Fruit fly (Drosophila melanogaster) whole organism, embryonic: ENCODE data around the gene Ubqn.

ENCODE experiments used
- ATbp ChIP-seq: fragments of 200-800 bp; sonication (Bioruptor generic); optimal IDR thresholded peaks from 2 replicates; lab custom pipeline; 2017; ENCODE audit warnings: missing biosample characterization, mild to moderate bottlenecking, missing genetic modification characterization, missing genetic modification reagents
- Asciz ChIP-seq: fragments of 200-800 bp; sonication (Bioruptor generic); optimal IDR thresholded peaks from 2 replicates; lab custom pipeline; 2017; ENCODE audit warnings: missing biosample characterization, mild to moderate bottlenecking, missing genetic modification characterization, missing genetic modification reagents
- Bgb ChIP-seq: fragments of 200-800 bp; sonication (Bioruptor generic); IDR thresholded peaks from 2 replicates; pipeline ENCODE4 v1.3.6; 2022; ENCODE audit warnings: missing biosample characterization, missing genetic modification characterization; ENCODE audit not compliant: partially characterized antibody
- C15 ChIP-seq: fragments of 200-800 bp; sonication (Bioruptor generic); IDR thresholded peaks from 3 replicates; pipeline ENCODE4 v1.3.6; 2022; ENCODE audit warnings: missing biosample characterization, missing genetic modification characterization
- CG11247 ChIP-seq: fragments of 200-800 bp; sonication (Bioruptor generic); IDR thresholded peaks from 2 replicates; pipeline ENCODE4 v1.3.6; 2022; ENCODE audit warnings: missing biosample characterization, missing genetic modification characterization
- CG13424 ChIP-seq: fragments of 200-800 bp; sonication (Bioruptor generic); optimal IDR thresholded peaks from 2 replicates; lab custom pipeline; 2019; ENCODE audit warnings: missing biosample characterization, mild to moderate bottlenecking, missing genetic modification characterization, moderate library complexity
- CG1647 ChIP-seq: fragments of 200-800 bp; sonication (Bioruptor generic); optimal IDR thresholded peaks from 3 replicates; lab custom pipeline; 2016; ENCODE audit warnings: missing biosample characterization, missing genetic modification characterization
- CG17912 ChIP-seq: fragments of 200-800 bp; sonication (Bioruptor generic); optimal IDR thresholded peaks from 2 replicates; lab custom pipeline; 2018; ENCODE audit warnings: missing biosample characterization, mild to moderate bottlenecking, missing genetic modification characterization
- CG1792 ChIP-seq: fragments of 200-800 bp; sonication (Bioruptor generic); optimal IDR thresholded peaks from 2 replicates; lab custom pipeline; 2016; ENCODE audit warnings: missing biosample characterization, missing genetic modification characterization
- CG2199 ChIP-seq: fragments of 200-800 bp; sonication (Bioruptor generic); IDR thresholded peaks from 3 replicates; pipeline ENCODE4 v1.3.6; 2022; ENCODE audit warnings: missing biosample characterization, missing genetic modification characterization
- CG2889 ChIP-seq: fragments of 200-800 bp; sonication (Bioruptor generic); IDR thresholded peaks from 3 replicates; pipeline ENCODE4 v1.3.6; 2022; ENCODE audit warnings: missing biosample characterization, missing genetic modification characterization
- CG34376 ChIP-seq: fragments of 200-800 bp; sonication (Bioruptor generic); optimal IDR thresholded peaks from 2 replicates; lab custom pipeline; 2018; ENCODE audit warnings: missing biosample characterization, mild to moderate bottlenecking, missing genetic modification characterization
- CG34422 ChIP-seq: fragments of 200-800 bp; sonication (Bioruptor generic); IDR thresholded peaks from 3 replicates; pipeline ENCODE4 v1.3.6; 2022; ENCODE audit warnings: missing biosample characterization, missing genetic modification characterization
- CG4404 ChIP-seq: fragments of 200-800 bp; sonication (Bioruptor generic); IDR thresholded peaks from 2 replicates; pipeline ENCODE4 v1.3.6; 2022; ENCODE audit warnings: missing biosample characterization, missing genetic modification characterization
- CG6175 ChIP-seq: fragments of 200-800 bp; sonication (Bioruptor generic); IDR thresholded peaks from 3 replicates; pipeline ENCODE4 v1.3.6; 2022; ENCODE audit warnings: missing biosample characterization, missing genetic modification characterization
- CG6683 ChIP-seq: fragments of 200-800 bp; sonication (Bioruptor generic); optimal IDR thresholded peaks from 2 replicates; lab custom pipeline; 2017; ENCODE audit warnings: missing biosample characterization, mild to moderate bottlenecking, missing genetic modification characterization, missing genetic modification reagents
- CG6813 ChIP-seq: fragments of 200-800 bp; sonication (Bioruptor generic); optimal IDR thresholded peaks from 2 replicates; lab custom pipeline; 2017; ENCODE audit warnings: missing biosample characterization, missing genetic modification characterization, mild to moderate bottlenecking, moderate library complexity, missing genetic modification reagents
- CG7271 ChIP-seq: fragments of 200-800 bp; sonication (Bioruptor generic); optimal IDR thresholded peaks from 2 replicates; lab custom pipeline; 2018; ENCODE audit warnings: missing biosample characterization, mild to moderate bottlenecking, missing genetic modification characterization, moderate library complexity
- CG7786 ChIP-seq: fragments of 200-800 bp; sonication (Bioruptor generic); optimal IDR thresholded peaks from 2 replicates; lab custom pipeline; 2016; ENCODE audit warnings: missing biosample characterization, missing genetic modification characterization
- CG7928 ChIP-seq: fragments of 200-800 bp; sonication (Bioruptor generic); optimal IDR thresholded peaks from 2 replicates; lab custom pipeline; 2017; ENCODE audit warnings: missing biosample characterization, mild to moderate bottlenecking, missing genetic modification characterization
- CG8924 ChIP-seq: fragments of 200-800 bp; optimal IDR thresholded peaks from 3 replicates; lab custom pipeline; 2019; ENCODE audit warnings: missing biosample characterization, mild to moderate bottlenecking, missing genetic modification characterization, moderate library complexity
- CG9727 ChIP-seq: fragments of 200-800 bp; sonication (Bioruptor generic); optimal IDR thresholded peaks from 3 replicates; lab custom pipeline; 2017; ENCODE audit warnings: missing biosample characterization, mild to moderate bottlenecking, missing genetic modification characterization
- CrebB ChIP-seq: fragments of 200-800 bp; sonication (Bioruptor generic); optimal IDR thresholded peaks from 3 replicates; lab custom pipeline; 2018; ENCODE audit warnings: missing biosample characterization, mild to moderate bottlenecking, missing genetic modification characterization
- Dbx ChIP-seq: fragments of 200-800 bp; sonication (Bioruptor generic); IDR thresholded peaks from 3 replicates; pipeline ENCODE4 v1.3.6; 2022; ENCODE audit warnings: missing biosample characterization, missing genetic modification characterization
- Dfd ChIP-seq, 2 experiments: fragments of >200 bp; optimal IDR thresholded peaks; 2 replicates each; lab custom pipeline; 2017; ENCODE audit warnings: missing biosample characterization in 2 of 2, missing genetic modification characterization in 2 of 2
- Doc2 ChIP-seq: fragments of 200-800 bp; sonication (Bioruptor generic); IDR thresholded peaks from 2 replicates; pipeline ENCODE4 v1.3.6; 2022; ENCODE audit warnings: missing biosample characterization, missing genetic modification characterization
- Doc3 ChIP-seq: fragments of 200-800 bp; sonication (Bioruptor generic); IDR thresholded peaks from 3 replicates; pipeline ENCODE4 v1.3.6; 2022; ENCODE audit warnings: missing biosample characterization, missing genetic modification characterization; ENCODE audit not compliant: partially characterized antibody
- Dref ChIP-seq: fragments of 200-800 bp; sonication (Bioruptor generic); IDR thresholded peaks from 2 replicates; pipeline ENCODE4 v1.3.6; 2022; ENCODE audit warnings: missing biosample characterization, missing genetic modification characterization
- Ets97D ChIP-seq: fragments of 200-800 bp; sonication (Bioruptor generic); optimal IDR thresholded peaks from 3 replicates; lab custom pipeline; 2016; ENCODE audit warnings: missing biosample characterization, missing genetic modification characterization
- MESR4 ChIP-seq: fragments of 200-800 bp; sonication (Bioruptor generic); optimal IDR thresholded peaks from 2 replicates; lab custom pipeline; 2018; ENCODE audit warnings: missing biosample characterization, mild to moderate bottlenecking, missing genetic modification characterization, moderate library complexity
- PHDP ChIP-seq: fragments of 200-800 bp; sonication (Bioruptor generic); optimal IDR thresholded peaks from 3 replicates; lab custom pipeline; 2018; ENCODE audit warnings: missing biosample characterization, mild to moderate bottlenecking, missing genetic modification characterization, moderate library complexity
- Sry-β ChIP-seq: fragments of 200-800 bp; sonication (Bioruptor generic); optimal IDR thresholded peaks from 2 replicates; lab custom pipeline; 2018; ENCODE audit warnings: missing biosample characterization, mild to moderate bottlenecking, missing genetic modification characterization, moderate library complexity
- Trl ChIP-seq, 3 experiments: fragments of >200 bp in 2 of 3; fragments of 200-800 bp in 1 of 3; sonication (Bioruptor generic) in 1 of 3; optimal IDR thresholded peaks; 2 replicates in 1 of 3; 3 replicates in 2 of 3; lab custom pipeline; 2016 to 2017; ENCODE audit warnings: missing biosample characterization in 1 of 3, missing genetic modification characterization in 1 of 3
- Vsx1 ChIP-seq: fragments of 200-800 bp; sonication (Bioruptor generic); optimal IDR thresholded peaks from 2 replicates; lab custom pipeline; 2017; ENCODE audit warnings: missing biosample characterization, mild to moderate bottlenecking, missing genetic modification characterization, missing genetic modification reagents
- Xbp1 ChIP-seq: fragments of 200-800 bp; sonication (Bioruptor generic); optimal IDR thresholded peaks from 3 replicates; lab custom pipeline; 2016; ENCODE audit warnings: missing biosample characterization, mild to moderate bottlenecking, missing genetic modification characterization
- abd-A ChIP-seq: fragments of 200-800 bp; sonication (Bioruptor generic); optimal IDR thresholded peaks from 3 replicates; lab custom pipeline; 2019; ENCODE audit warnings: missing biosample characterization, mild to moderate bottlenecking, missing genetic modification characterization, moderate library complexity
- cad ChIP-seq: fragments of >200 bp; optimal IDR thresholded peaks from 2 replicates; lab custom pipeline; 2017; ENCODE audit warnings: missing biosample characterization, missing genetic modification characterization
- chinmo ChIP-seq: fragments of 200-800 bp; sonication (Bioruptor generic); IDR thresholded peaks from 4 replicates; pipeline ENCODE4 v1.3.6; 2022; ENCODE audit warnings: missing biosample characterization, missing genetic modification characterization; ENCODE audit not compliant: partially characterized antibody
- chn ChIP-seq: fragments of 200-800 bp; sonication (Bioruptor generic); optimal IDR thresholded peaks from 2 replicates; lab custom pipeline; 2016; ENCODE audit warnings: missing biosample characterization, missing genetic modification characterization
- croc ChIP-seq: fragments of 200-800 bp; sonication (Bioruptor generic); conservative IDR thresholded peaks from 3 replicates; pipeline ENCODE4 v1.3.6; 2022; ENCODE audit warnings: missing biosample characterization, missing genetic modification characterization
- da ChIP-seq: fragments of 200-800 bp; sonication (Bioruptor generic); optimal IDR thresholded peaks from 2 replicates; lab custom pipeline; 2016; ENCODE audit warnings: missing biosample characterization, missing genetic modification characterization
- grau ChIP-seq: fragments of 200-800 bp; optimal IDR thresholded peaks from 3 replicates; lab custom pipeline; 2019; ENCODE audit warnings: missing biosample characterization, mild to moderate bottlenecking, missing genetic modification characterization, moderate library complexity
- knrl ChIP-seq: fragments of 200-800 bp; sonication (Bioruptor generic); IDR thresholded peaks from 3 replicates; pipeline ENCODE4 v1.3.6; 2022; ENCODE audit warnings: missing biosample characterization, missing genetic modification characterization; ENCODE audit not compliant: partially characterized antibody
- pita ChIP-seq: fragments of 200-800 bp; sonication (Bioruptor generic); optimal IDR thresholded peaks from 2 replicates; lab custom pipeline; 2017; ENCODE audit warnings: missing biosample characterization, mild to moderate bottlenecking, missing genetic modification characterization
- psq ChIP-seq: fragments of 200-800 bp; sonication (Bioruptor generic); optimal IDR thresholded peaks from 2 replicates; lab custom pipeline; 2017; ENCODE audit warnings: missing biosample characterization, missing genetic modification characterization
- pum ChIP-seq: fragments of 200-800 bp; sonication (Bioruptor generic); optimal IDR thresholded peaks from 2 replicates; lab custom pipeline; 2016; ENCODE audit warnings: missing biosample characterization, missing genetic modification characterization
- sd ChIP-seq: fragments of 200-800 bp; sonication (Bioruptor generic); optimal IDR thresholded peaks from 3 replicates; lab custom pipeline; 2018; ENCODE audit warnings: missing biosample characterization, mild to moderate bottlenecking, missing genetic modification characterization, moderate library complexity
- toy ChIP-seq: fragments of 200-800 bp; sonication (Bioruptor generic); IDR thresholded peaks from 2 replicates; pipeline ENCODE4 v1.3.6; 2022; ENCODE audit warnings: missing biosample characterization, missing genetic modification characterization
- zen ChIP-seq: fragments of 200-800 bp; sonication (Bioruptor generic); optimal IDR thresholded peaks from 3 replicates; lab custom pipeline; 2018; ENCODE audit warnings: missing biosample characterization, mild to moderate bottlenecking, missing genetic modification characterization, moderate library complexity
- zen2 ChIP-seq: fragments of 200-800 bp; sonication (Bioruptor generic); IDR thresholded peaks from 3 replicates; pipeline ENCODE4 v1.3.6; 2022; ENCODE audit warnings: missing biosample characterization, missing genetic modification characterization; ENCODE audit not compliant: partially characterized antibody

The Ubqn gene

DNA sequence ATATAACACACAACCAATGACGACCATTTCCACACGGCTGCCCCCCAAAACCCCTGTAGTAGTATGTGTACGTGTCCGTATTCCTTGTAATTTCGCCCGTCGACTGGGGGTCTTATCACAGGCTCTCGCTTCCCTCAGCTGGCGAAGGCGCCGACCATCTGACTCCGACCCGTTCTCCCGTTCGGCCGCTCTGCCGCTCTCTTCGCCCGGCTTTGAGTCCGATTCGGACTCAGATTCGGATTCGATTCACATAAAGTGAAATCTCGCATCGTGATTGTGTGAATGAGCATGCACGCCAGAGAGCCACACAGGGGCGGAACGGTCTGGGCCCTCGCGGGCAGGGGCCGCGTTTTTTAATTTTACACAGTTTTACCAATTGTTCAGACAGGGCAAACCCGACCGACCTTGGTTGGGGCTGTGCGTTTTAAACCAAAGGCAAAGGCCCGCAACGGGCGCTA lies 17.9 kb upstream of the Ubqn start (continued):
- TF ChIP-seq CG9727 (GFP tag; lab: Kevin White, UChicago) (no peak), PHDP (tag; lab: Kevin White, UChicago) (no peak), chn (GFP tag; lab: Kevin White, UChicago) (no peak), Bgb (GFP tag; lab: Robert Waterston, UW) (peak; percentile 80), pita (GFP tag; lab: Kevin White, UChicago) (no peak), sd (tag; lab: Kevin White, UChicago) (no peak), CG1792 (GFP tag; lab: Kevin White, UChicago) (peak; percentile 8), Sry-β (GFP tag; lab: Kevin White, UChicago) (no peak), Doc3 (GFP tag; lab: Robert Waterston, UW) (no peak), abd-A (tag; lab: Kevin White, UChicago) (no peak), Vsx1 (GFP tag; lab: Kevin White, UChicago) (no peak), psq (no peak), CG34376 (GFP tag; lab: Kevin White, UChicago) (peak; percentile 19), Xbp1 (GFP tag; lab: Kevin White, UChicago) (peak; percentile 31), Asciz (GFP tag; lab: Kevin White, UChicago) (no peak), Ets97D (no peak), Dfd (GFP tag; optimal IDR thresholded peaks at IDR 0.05; lab: Kevin White, UChicago) (no peak), CG17912 (no peak), MESR4 (GFP tag; lab: Kevin White, UChicago) (no peak), grau (tag; lab: Kevin White, UChicago) (peak; percentile 35), knrl (GFP tag; lab: Robert Waterston, UW) (peak; percentile 64; the same call in 2 of the 3 replicates), Trl (optimal IDR thresholded peaks at IDR 0.05; lab: Kevin White, UChicago) (peak in 1 of 2 experiments; percentile 21), Trl (GFP tag; optimal IDR thresholded peaks at IDR 0.05; lab: Kevin White, UChicago) (peak; percentile 21), C15 (GFP tag; lab: Robert Waterston, UW) (no peak), cad (GFP tag; lab: Kevin White, UChicago) (no peak), da (GFP tag; lab: Kevin White, UChicago) (no peak), ATbp (no peak), CG4404 (peak; percentile 55; the same call in 1 of the 2 replicates), CG2889 (peak; percentile 63; the same call in 1 of the 3 replicates), toy (GFP tag; lab: Robert Waterston, UW) (0 out of 2 replicates have a peak, but pooled peaks have one; percentile 19), CG7786 (GFP tag; lab: Kevin White, UChicago) (peak; percentile 53), Doc2 (no peak), zen2 (GFP tag; lab: Robert Waterston, UW) (no peak), CG7271 (no peak), CG6683 (GFP tag; lab: Kevin White, UChicago) (no peak), Dref (GFP tag; lab: Robert Waterston, UW) (0 out of 2 replicates have a peak, but pooled peaks have one; percentile 17), CG34422 (GFP tag; lab: Robert Waterston, UW) (peak; percentile 66), chinmo (peak; percentile 88), CG6813 (GFP tag; lab: Kevin White, UChicago) (no peak), pum (peak; percentile 24), CG6175 (GFP tag; lab: Robert Waterston, UW) (no peak), CG2199 (GFP tag; lab: Robert Waterston, UW) (0 out of 3 replicates have a peak, but pooled peaks have one; percentile 61), CG8924 (tag; lab: Kevin White, UChicago) (no peak), CG7928 (GFP tag; lab: Kevin White, UChicago) (no peak), croc (GFP tag; lab: Robert Waterston, UW) (no peak), CG1647 (GFP tag; lab: Kevin White, UChicago) (no peak), Dbx (GFP tag; lab: Robert Waterston, UW) (peak; percentile 64), CG11247 (peak; percentile 48; the same call in 1 of the 2 replicates), CG13424 (tag; lab: Kevin White, UChicago) (peak; percentile 23), CrebB (tag; lab: Kevin White, UChicago) (no peak), zen (tag; lab: Kevin White, UChicago) (no peak)
